Worm (Caenorhabditis elegans) whole organism, L3 larva: ENCODE results near the gene cdka-1.

Experiments used
- daf-12 ChIP-seq: fragments of 150-350 bp; optimal IDR thresholded peaks from 2 replicates; lab custom pipeline; 2014; ENCODE audit warnings: missing biosample characterization, missing genetic modification reagents, missing genetic modification characterization
- elt-3 ChIP-seq, 3 experiments: fragments of 150-350 bp in 1 of 3; sonication (generic microtip) in 2 of 3; optimal IDR thresholded peaks; 2 replicates in 2 of 3; 4 replicates in 1 of 3; lab custom pipeline; 2014 to 2017; ENCODE audit warnings: missing biosample characterization in 3 of 3, missing genetic modification characterization in 3 of 3
- nhr-23 ChIP-seq: fragments of 150-350 bp; optimal IDR thresholded peaks from 2 replicates; lab custom pipeline; 2014; ENCODE audit warnings: missing biosample characterization, missing genetic modification reagents, missing genetic modification characterization
- skn-1 ChIP-seq: fragments of 150-350 bp; optimal IDR thresholded peaks from 2 replicates; lab custom pipeline; 2014; ENCODE audit warnings: missing biosample characterization, missing genetic modification characterization

- TF ChIP-seq daf-12 (no peak), skn-1 (tag; lab: Kevin White, UChicago) (no peak), nhr-23 (no peak), elt-3 (tag; optimal IDR thresholded peaks at IDR 0.05; lab: Kevin White, UChicago) (no peak)
These were observed 15.3 kb upstream of the cdka-1 start, which contains the start of gene pfas-1 for ce11 chrIII:4643262-4643661.
